Worm (Caenorhabditis elegans) whole organism, mixed stage, embryonic: ENCODE data around the gene T24E12.2.

Experiments used
- nhr-2 ChIP-seq: fragments of 150-350 bp; optimal IDR thresholded peaks from 2 replicates; lab custom pipeline; 2014; ENCODE audit warnings: missing biosample characterization, missing genetic modification characterization
- nhr-28 ChIP-seq: fragments of 150-350 bp; optimal IDR thresholded peaks from 2 replicates; lab custom pipeline; 2014; ENCODE audit warnings: missing biosample characterization, missing genetic modification characterization

DNA sequence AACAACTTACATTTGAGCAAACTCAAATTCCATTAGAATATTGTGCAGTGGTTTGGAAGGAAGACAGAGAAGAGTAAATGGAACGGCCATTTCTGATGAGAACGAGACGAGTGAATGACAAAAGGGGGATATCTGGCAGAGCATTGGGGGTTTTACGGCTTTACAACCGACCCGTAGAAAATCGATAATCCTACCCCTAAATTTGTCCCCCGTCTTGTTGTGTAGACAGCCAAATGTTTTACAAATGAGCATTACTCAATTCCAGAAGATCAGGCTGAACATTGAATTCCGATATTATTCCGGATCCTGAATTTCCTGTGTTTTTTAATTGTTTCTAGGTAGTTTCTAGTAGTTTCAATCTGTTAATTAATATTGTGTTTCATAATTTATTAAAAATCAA lies 10.6 kb downstream of the T24E12.2 start, which contains the start of gene fbxb-99:
- TF ChIP-seq nhr-28 (tag; lab: Kevin White, UChicago) (no peak), nhr-2 (tag; lab: Kevin White, UChicago) (no peak)
